Worm (Caenorhabditis elegans) whole organism, L1 larva: Measurements from ENCODE around the gene rgs-7.

Experiments used
- egl-27 ChIP-seq, 2 experiments: fragments of 150-350 bp in 1 of 2; sonication (generic microtip); optimal IDR thresholded peaks; 3 replicates each; lab custom pipeline; 2017 to 2018; ENCODE audit warnings: missing biosample characterization in 2 of 2, missing genetic modification characterization in 2 of 2, missing genetic modification reagents in 2 of 2
- fkh-10 ChIP-seq: sonication (generic microtip); optimal IDR thresholded peaks from 2 replicates; lab custom pipeline; 2017; ENCODE audit warnings: missing biosample characterization, missing genetic modification reagents, missing genetic modification characterization
- lin-13 ChIP-seq: fragments of 150-350 bp; optimal IDR thresholded peaks from 2 replicates; lab custom pipeline; 2014; ENCODE audit warnings: missing biosample characterization, missing genetic modification reagents, missing genetic modification characterization
- mep-1 ChIP-seq: fragments of 150-350 bp; optimal IDR thresholded peaks from 2 replicates; lab custom pipeline; 2014; ENCODE audit warnings: missing biosample characterization, missing genetic modification characterization
- nhr-237 ChIP-seq: fragments of 150-350 bp; optimal IDR thresholded peaks from 2 replicates; lab custom pipeline; 2014; ENCODE audit warnings: missing biosample characterization, missing genetic modification characterization
- nhr-28 ChIP-seq: fragments of 150-350 bp; optimal IDR thresholded peaks from 2 replicates; lab custom pipeline; 2014; ENCODE audit warnings: missing biosample characterization, missing genetic modification characterization
- nhr-76 ChIP-seq: sonication (generic microtip); optimal IDR thresholded peaks from 2 replicates; lab custom pipeline; 2017; ENCODE audit warnings: missing biosample characterization, missing genetic modification characterization
- rnt-1 ChIP-seq: sonication (generic microtip); optimal IDR thresholded peaks from 2 replicates; lab custom pipeline; 2016; ENCODE audit warnings: mild to moderate bottlenecking, missing genetic modification characterization, moderate library complexity, missing compliant biosample characterization
- ztf-4 ChIP-seq: fragments of 150-350 bp; optimal IDR thresholded peaks from 2 replicates; lab custom pipeline; 2014; ENCODE audit warnings: missing biosample characterization, missing genetic modification characterization

ce11 chrX:3553687-3554086 lies 11.3 kb downstream of the rgs-7 start:
- TF ChIP-seq mep-1, result no peak
- no peak for TF ChIP-seq ztf-4
- TF ChIP-seq nhr-237 (tag; lab: Kevin White, UChicago), result no peak
- TF ChIP-seq rnt-1 (tag; lab: Kevin White, UChicago), result no peak
- no peak for TF ChIP-seq nhr-28 (tag; lab: Kevin White, UChicago)
- no peak for TF ChIP-seq egl-27 (tag; optimal IDR thresholded peaks at IDR 0.05; lab: Kevin White, UChicago)
- no peak for TF ChIP-seq lin-13 (GFP tag; lab: Kevin White, UChicago)
- TF ChIP-seq fkh-10, result no peak
- no peak for TF ChIP-seq nhr-76
